Worm (Caenorhabditis elegans) whole organism, L4 larva: Measurements from ENCODE around the gene F54E7.6.

Experiments used
- F37D6.2 ChIP-seq: sonication (generic microtip); optimal IDR thresholded peaks from 2 replicates; lab custom pipeline; 2016; ENCODE audit warnings: mild to moderate bottlenecking, missing genetic modification characterization, missing compliant biosample characterization
- Y48G9A.11 ChIP-seq: fragments of 200-800 bp; sonication (Bioruptor generic); IDR thresholded peaks from 2 replicates; pipeline ENCODE4 v1.3.6; 2022; ENCODE audit warnings: missing genetic modification reagents, missing genetic modification characterization, missing compliant biosample characterization
- aha-1 ChIP-seq: fragments of 150-350 bp; peaks from one replicate; lab custom pipeline; 2014; ENCODE audit warnings: missing biosample characterization, missing genetic modification characterization
- ama-1 ChIP-seq: fragments of 150-350 bp; optimal IDR thresholded peaks from 2 replicates; lab custom pipeline; 2014; ENCODE audit warnings: inconsistent platforms, mixed read lengths
- arid-1 ChIP-seq: fragments of 200-800 bp; sonication (Bioruptor generic); conservative IDR thresholded peaks from 2 replicates; pipeline ENCODE4 v1.3.6; 2022; ENCODE audit warnings: missing genetic modification reagents, missing genetic modification characterization, missing compliant biosample characterization
- attf-4 ChIP-seq: sonication (generic microtip); optimal IDR thresholded peaks from 3 replicates; lab custom pipeline; 2017; ENCODE audit warnings: missing biosample characterization, missing genetic modification characterization
- ceh-28 ChIP-seq: fragments of 150-350 bp; optimal IDR thresholded peaks from 2 replicates; lab custom pipeline; 2014; ENCODE audit warnings: missing biosample characterization, missing genetic modification reagents, missing genetic modification characterization
- ceh-32 ChIP-seq: sonication (generic microtip); optimal IDR thresholded peaks from 2 replicates; lab custom pipeline; 2016; ENCODE audit warnings: mild to moderate bottlenecking, missing genetic modification characterization, missing compliant biosample characterization; ENCODE audit not compliant: poor library complexity
- ceh-44 ChIP-seq: fragments of 200-800 bp; sonication (Bioruptor generic); IDR thresholded peaks from 2 replicates; pipeline ENCODE4 v1.3.6; 2022; ENCODE audit warnings: missing genetic modification reagents, missing genetic modification characterization, missing compliant biosample characterization
- ces-1 ChIP-seq: fragments of 150-350 bp; sonication (generic microtip); optimal IDR thresholded peaks from 4 replicates; lab custom pipeline; 2014; ENCODE audit warnings: missing biosample characterization, missing genetic modification reagents, missing genetic modification characterization
- ctbp-1 ChIP-seq: fragments of 200-800 bp; sonication (Bioruptor generic); IDR thresholded peaks from 2 replicates; pipeline ENCODE4 v1.3.6; 2022; ENCODE audit warnings: missing genetic modification reagents, missing genetic modification characterization, missing compliant biosample characterization
- daf-12 ChIP-seq: fragments of 150-350 bp; optimal IDR thresholded peaks from 2 replicates; lab custom pipeline; 2014; ENCODE audit warnings: missing biosample characterization, missing genetic modification reagents, missing genetic modification characterization
- daf-8 ChIP-seq: fragments of 200-800 bp; sonication (Bioruptor generic); IDR thresholded peaks from 2 replicates; pipeline ENCODE4 v1.3.6; 2022; ENCODE audit warnings: missing genetic modification characterization, missing compliant biosample characterization
- dmd-6 ChIP-seq: fragments of 200-800 bp; sonication (Bioruptor generic); IDR thresholded peaks from 2 replicates; pipeline ENCODE4 v1.3.6; 2022; ENCODE audit warnings: missing genetic modification reagents, missing genetic modification characterization, missing compliant biosample characterization
- dmd-8 ChIP-seq: fragments of 200-800 bp; sonication (Bioruptor generic); IDR thresholded peaks from 2 replicates; pipeline ENCODE4 v1.3.6; 2022; ENCODE audit warnings: missing genetic modification characterization, missing compliant biosample characterization
- dmd-9 ChIP-seq: fragments of 200-800 bp; sonication (Bioruptor generic); IDR thresholded peaks from 2 replicates; pipeline ENCODE4 v1.3.6; 2022; ENCODE audit warnings: missing genetic modification reagents, missing genetic modification characterization, missing compliant biosample characterization
- dpl-1 ChIP-seq: fragments of 150-350 bp; optimal IDR thresholded peaks from 2 replicates; lab custom pipeline; 2014; ENCODE audit warnings: missing biosample characterization, missing genetic modification reagents, missing genetic modification characterization
- duxl-1 ChIP-seq: sonication (generic microtip); optimal IDR thresholded peaks from 2 replicates; lab custom pipeline; 2016; ENCODE audit warnings: mild to moderate bottlenecking, missing genetic modification characterization, moderate library complexity, missing compliant biosample characterization; ENCODE audit not compliant: poor library complexity
- egl-27 ChIP-seq: sonication (generic microtip); optimal IDR thresholded peaks from 3 replicates; lab custom pipeline; 2017; ENCODE audit warnings: missing biosample characterization, missing genetic modification reagents, missing genetic modification characterization
- fkh-10 ChIP-seq: fragments of 150-350 bp; optimal IDR thresholded peaks from 2 replicates; lab custom pipeline; 2014; ENCODE audit warnings: missing biosample characterization, missing genetic modification reagents, missing genetic modification characterization
- fos-1 ChIP-seq: fragments of 150-350 bp; optimal IDR thresholded peaks from 2 replicates; lab custom pipeline; 2014; ENCODE audit warnings: missing biosample characterization, missing genetic modification characterization
- hif-1 ChIP-seq, 2 experiments: sonication (generic microtip); optimal IDR thresholded peaks; 2 replicates each; lab custom pipeline; 2016 to 2017; ENCODE audit warnings: missing compliant biosample characterization in 2 of 2, missing genetic modification characterization in 2 of 2, missing genetic modification reagents in 2 of 2, missing genotype in 2 of 2, mild to moderate bottlenecking in 1 of 2
- hlh-30 ChIP-seq: sonication (generic microtip); optimal IDR thresholded peaks from 2 replicates; lab custom pipeline; 2017; ENCODE audit warnings: antibody characterized with exemption, mild to moderate bottlenecking, missing genetic modification characterization, missing compliant biosample characterization; ENCODE audit not compliant: insufficient read depth
- lim-7 ChIP-seq: fragments of 200-800 bp; sonication (Bioruptor generic); IDR thresholded peaks from 2 replicates; pipeline ENCODE4 v1.3.6; 2022; ENCODE audit warnings: missing genetic modification characterization, missing compliant biosample characterization
- lin-1 ChIP-seq: fragments of 200-800 bp; sonication (Bioruptor generic); IDR thresholded peaks from 2 replicates; pipeline ENCODE4 v1.3.6; 2022; ENCODE audit warnings: missing genetic modification reagents, missing genetic modification characterization, missing compliant biosample characterization
- lin-13 ChIP-seq: fragments of 150-350 bp; optimal IDR thresholded peaks from 2 replicates; lab custom pipeline; 2014; ENCODE audit warnings: missing biosample characterization, missing genetic modification reagents, missing genetic modification characterization
- lin-15B ChIP-seq: fragments of 150-350 bp; sonication (generic microtip); optimal IDR thresholded peaks from 3 replicates; lab custom pipeline; 2014; ENCODE audit warnings: missing biosample characterization, missing genetic modification characterization
- lin-38 ChIP-seq: fragments of 200-800 bp; sonication (Bioruptor generic); IDR thresholded peaks from 2 replicates; pipeline ENCODE4 v1.3.6; 2022; ENCODE audit warnings: missing genetic modification reagents, missing genetic modification characterization, missing compliant biosample characterization
- mdt-29 ChIP-seq: fragments of 200-800 bp; sonication (Bioruptor generic); IDR thresholded peaks from 2 replicates; pipeline ENCODE4 v1.3.6; 2022; ENCODE audit warnings: missing genetic modification reagents, missing genetic modification characterization, missing compliant biosample characterization
- mep-1 ChIP-seq: fragments of 150-350 bp; sonication (generic microtip); optimal IDR thresholded peaks from 3 replicates; lab custom pipeline; 2014; ENCODE audit warnings: missing biosample characterization, missing genetic modification characterization
- mxl-2 ChIP-seq: fragments of 200-800 bp; sonication (Bioruptor generic); conservative IDR thresholded peaks from 2 replicates; pipeline ENCODE4 v1.3.6; 2022; ENCODE audit warnings: missing genetic modification reagents, missing genetic modification characterization, missing compliant biosample characterization
- mxl-3 ChIP-seq: fragments of 200-800 bp; sonication (Bioruptor generic); optimal IDR thresholded peaks from 2 replicates; lab custom pipeline; 2018; ENCODE audit warnings: mild to moderate bottlenecking, missing genetic modification characterization, missing compliant biosample characterization
- nhr-10 ChIP-seq: fragments of 150-350 bp; optimal IDR thresholded peaks from 2 replicates; lab custom pipeline; 2014; ENCODE audit warnings: missing biosample characterization, missing genetic modification characterization
- nhr-11 ChIP-seq: fragments of 150-350 bp; optimal IDR thresholded peaks from 2 replicates; lab custom pipeline; 2014; ENCODE audit warnings: missing biosample characterization, missing genetic modification characterization
- nhr-25 ChIP-seq: sonication (generic microtip); optimal IDR thresholded peaks from 2 replicates; lab custom pipeline; 2017; ENCODE audit warnings: missing genetic modification characterization, mild to moderate bottlenecking, missing compliant biosample characterization, antibody characterized with exemption, moderate library complexity, borderline replicate concordance; ENCODE audit not compliant: insufficient read depth
- pqm-1 ChIP-seq: sonication (generic microtip); optimal IDR thresholded peaks from 2 replicates; lab custom pipeline; 2017; ENCODE audit warnings: missing biosample characterization, missing genetic modification characterization
- rbr-2 ChIP-seq: sonication (generic microtip); optimal IDR thresholded peaks from 2 replicates; lab custom pipeline; 2016; ENCODE audit warnings: missing genotype, missing genetic modification characterization, missing compliant biosample characterization
- saeg-2 ChIP-seq: fragments of 200-800 bp; sonication (Bioruptor generic); IDR thresholded peaks from 2 replicates; pipeline ENCODE4 v1.3.6; 2022; ENCODE audit warnings: missing genetic modification reagents, missing genetic modification characterization, missing compliant biosample characterization
- sdz-12 ChIP-seq: fragments of 200-800 bp; sonication (Bioruptor generic); optimal IDR thresholded peaks from 2 replicates; lab custom pipeline; 2018; ENCODE audit warnings: mild to moderate bottlenecking, missing genetic modification characterization, missing compliant biosample characterization
- skn-1 ChIP-seq: fragments of 150-350 bp; optimal IDR thresholded peaks from 2 replicates; lab custom pipeline; 2014; ENCODE audit warnings: missing biosample characterization, missing genetic modification characterization
- spr-1 ChIP-seq: sonication (generic microtip); optimal IDR thresholded peaks from 2 replicates; lab custom pipeline; 2016; ENCODE audit warnings: mild to moderate bottlenecking, missing genetic modification characterization, missing compliant biosample characterization
- spr-3 ChIP-seq: fragments of 200-800 bp; sonication (Bioruptor generic); optimal IDR thresholded peaks from 2 replicates; lab custom pipeline; 2018; ENCODE audit warnings: mild to moderate bottlenecking, missing genetic modification characterization, missing compliant biosample characterization
- tra-1 ChIP-seq: fragments of 200-800 bp; sonication (Bioruptor generic); IDR thresholded peaks from 2 replicates; pipeline ENCODE4 v1.3.6; 2022; ENCODE audit warnings: missing genetic modification reagents, missing genetic modification characterization, missing compliant biosample characterization
- unc-62 ChIP-seq, 3 experiments: fragments of 150-350 bp in 1 of 3; sonication (generic microtip); optimal IDR thresholded peaks in 2 of 3; peaks in 1 of 3; 1 replicate in 1 of 3; 2 replicates in 2 of 3; lab custom pipeline; 2014 to 2017; ENCODE audit warnings: missing biosample characterization in 3 of 3, missing genetic modification characterization in 3 of 3, missing genetic modification reagents in 3 of 3, missing genotype in 1 of 3
- vab-7 ChIP-seq: fragments of 200-800 bp; sonication (Bioruptor generic); IDR thresholded peaks from 2 replicates; pipeline ENCODE4 v1.3.6; 2022; ENCODE audit warnings: missing genetic modification reagents, missing genetic modification characterization, missing compliant biosample characterization
- zfp-3 ChIP-seq: fragments of 200-800 bp; sonication (Bioruptor generic); conservative IDR thresholded peaks from 2 replicates; pipeline ENCODE4 v1.3.6; 2022; ENCODE audit warnings: missing genetic modification reagents, missing genetic modification characterization, missing compliant biosample characterization
- zip-11 ChIP-seq: fragments of 200-800 bp; sonication (Bioruptor generic); IDR thresholded peaks from 2 replicates; pipeline ENCODE4 v1.3.6; 2022; ENCODE audit warnings: missing genetic modification characterization, missing compliant biosample characterization
- ztf-7 ChIP-seq: fragments of 150-350 bp; optimal IDR thresholded peaks from 2 replicates; lab custom pipeline; 2014; ENCODE audit warnings: missing biosample characterization, missing genetic modification characterization

The F54E7.6 gene

DNA sequence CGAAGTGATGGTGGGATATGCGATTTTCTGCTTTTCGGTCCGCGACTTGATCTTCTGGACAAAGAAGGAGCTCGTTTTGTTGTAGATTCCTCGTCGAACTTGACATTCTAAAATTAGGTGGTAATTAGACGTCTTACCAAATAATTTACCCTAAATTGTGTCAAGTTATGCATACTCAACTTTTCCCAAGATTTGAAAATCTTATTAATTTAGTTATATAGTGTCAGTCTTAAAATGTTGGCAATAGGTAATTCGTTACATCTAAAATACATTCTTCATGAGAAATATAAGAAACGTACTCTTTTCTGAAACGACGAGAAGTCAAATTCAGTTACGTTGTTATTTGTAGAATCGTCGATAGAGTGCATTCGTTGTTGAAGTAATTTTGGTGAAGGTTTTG is 46.7 kb upstream of the F54E7.6 start:
- TF ChIP-seq ces-1 (GFP tag; lab: Kevin White, UChicago) (no peak), daf-12 (tag; lab: Kevin White, UChicago) (no peak)
- TF ChIP-seq, all 104 proteins: peak for 0

DNA sequence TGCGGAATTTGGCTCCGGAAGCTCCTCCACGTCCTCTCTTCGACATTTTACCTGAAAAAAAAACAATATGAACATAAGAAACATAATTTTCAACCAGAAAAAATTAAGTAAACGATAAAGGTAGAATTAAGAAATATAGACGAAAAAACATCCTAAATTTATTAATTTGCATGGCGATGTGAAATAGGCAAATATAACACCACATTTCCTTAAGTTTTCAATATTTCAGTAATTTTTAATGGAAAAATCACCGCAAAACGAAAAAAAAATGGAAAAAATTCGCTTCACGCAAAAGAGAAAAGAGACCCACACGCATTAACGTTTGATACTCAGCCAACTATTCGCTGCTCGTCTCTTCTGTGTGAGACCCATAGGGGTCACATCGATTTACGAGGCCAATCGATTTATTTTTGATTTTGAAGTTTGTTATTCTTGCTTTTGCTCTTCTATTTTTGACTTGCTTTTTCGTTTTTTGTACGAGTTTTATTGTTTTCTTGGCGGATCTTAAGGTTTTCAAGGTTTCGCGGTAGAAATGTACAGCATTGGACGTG is 45.3 kb upstream of the F54E7.6 start, which contains the start of gene rpl-23:
rpl-23 (minus strand) TSS at position 51 of the 551 bp plus-strand sequence.
- TF ChIP-seq Y48G9A.11 (GFP tag; lab: Robert Waterston, UW) (peak; percentile 35; the same call in 1 of the 2 replicates), tra-1 (GFP tag; lab: Robert Waterston, UW) (peak; percentile 65; the same call in 1 of the 2 replicates), hif-1 (tag; optimal IDR thresholded peaks at IDR 0.05; lab: Kevin White, UChicago) (peak in 1 of 2 experiments; percentile 77), nhr-11 (tag; lab: Kevin White, UChicago) (peak; percentile 96), lim-7 (GFP tag; lab: Robert Waterston, UW) (0 out of 2 replicates have a peak, but pooled peaks have one; percentile 52), ctbp-1 (GFP tag; lab: Robert Waterston, UW) (peak; percentile 49; the same call in 1 of the 2 replicates), daf-8 (GFP tag; lab: Robert Waterston, UW) (no peak), pqm-1 (tag; lab: Kevin White, UChicago) (peak; percentile 7), hlh-30 (tag; lab: Kevin White, UChicago) (peak; percentile 92), saeg-2 (0 out of 2 replicates have a peak, but pooled peaks have one; percentile 14), ztf-7 (tag; lab: Kevin White, UChicago) (peak; percentile 73), zip-11 (no peak), zfp-3 (GFP tag; lab: Robert Waterston, UW) (no peak), lin-13 (peak; percentile 90), ceh-32 (no peak), nhr-25 (tag; lab: Kevin White, UChicago) (peak; percentile 36), arid-1 (GFP tag; lab: Robert Waterston, UW) (peak; percentile 74; the same call in 1 of the 2 replicates), attf-4 (tag; lab: Kevin White, UChicago) (no peak), ces-1 (GFP tag; lab: Kevin White, UChicago) (peak; percentile 63), mxl-2 (GFP tag; lab: Robert Waterston, UW) (no peak), lin-1 (no peak), F37D6.2 (tag; lab: Kevin White, UChicago) (peak; percentile 59), ama-1 (lab: Kevin White, UChicago) (peak; percentile 77), egl-27 (tag; lab: Kevin White, UChicago) (no peak), mxl-3 (GFP tag; lab: Kevin White, UChicago) (no peak), mdt-29 (GFP tag; lab: Robert Waterston, UW) (no peak), ceh-28 (peak; percentile 85), fos-1 (tag; lab: Kevin White, UChicago) (no peak), lin-38 (GFP tag; lab: Robert Waterston, UW) (peak; percentile 85), mep-1 (peak; percentile 96), dmd-8 (GFP tag; lab: Robert Waterston, UW) (no peak), rbr-2 (tag; lab: Kevin White, UChicago) (peak; percentile 83), nhr-10 (tag; lab: Kevin White, UChicago) (no peak), dpl-1 (GFP tag; lab: Kevin White, UChicago) (peak; percentile 88), fkh-10 (GFP tag; lab: Kevin White, UChicago) (peak; percentile 54), unc-62 (GFP tag; optimal IDR thresholded peaks at IDR 0.05 in 1 of 2; lab: Kevin White, UChicago) (peak in 1 of 2 experiments; percentile 21), unc-62 (tag; optimal IDR thresholded peaks at IDR 0.05; lab: Kevin White, UChicago) (no peak), aha-1 (tag; lab: Kevin White, UChicago) (peak; percentile 97), lin-15B (tag; lab: Kevin White, UChicago) (no peak), dmd-9 (GFP tag; lab: Robert Waterston, UW) (no peak), spr-1 (tag; lab: Kevin White, UChicago) (peak; percentile 15), spr-3 (GFP tag; lab: Kevin White, UChicago) (no peak), ceh-44 (GFP tag; lab: Robert Waterston, UW) (peak; percentile 40; the same call in 1 of the 2 replicates), skn-1 (tag; lab: Kevin White, UChicago) (no peak), vab-7 (peak; percentile 61), dmd-6 (GFP tag; lab: Robert Waterston, UW) (peak; percentile 62), duxl-1 (tag; lab: Kevin White, UChicago) (no peak), sdz-12 (no peak)
